Fruit fly (Drosophila melanogaster) whole organism, adult: ENCODE measurements around the gene pasi2.

Source experiments
- CG12768 ChIP-seq: fragments of 200-800 bp; sonication (Bioruptor generic); optimal IDR thresholded peaks from 2 replicates; lab custom pipeline; 2017; ENCODE audit warnings: missing biosample characterization, missing genetic modification characterization, mild to moderate bottlenecking, moderate library complexity, missing genetic modification reagents
- Crg-1 ChIP-seq: fragments of 200-800 bp; sonication (Bioruptor generic); optimal IDR thresholded peaks from 2 replicates; lab custom pipeline; 2016; ENCODE audit warnings: missing biosample characterization, missing genetic modification characterization
- ovo ChIP-seq: fragments of 200-800 bp; sonication (Bioruptor generic); optimal IDR thresholded peaks from 2 replicates; lab custom pipeline; 2016; ENCODE audit warnings: missing biosample characterization, missing genetic modification characterization

DNA sequence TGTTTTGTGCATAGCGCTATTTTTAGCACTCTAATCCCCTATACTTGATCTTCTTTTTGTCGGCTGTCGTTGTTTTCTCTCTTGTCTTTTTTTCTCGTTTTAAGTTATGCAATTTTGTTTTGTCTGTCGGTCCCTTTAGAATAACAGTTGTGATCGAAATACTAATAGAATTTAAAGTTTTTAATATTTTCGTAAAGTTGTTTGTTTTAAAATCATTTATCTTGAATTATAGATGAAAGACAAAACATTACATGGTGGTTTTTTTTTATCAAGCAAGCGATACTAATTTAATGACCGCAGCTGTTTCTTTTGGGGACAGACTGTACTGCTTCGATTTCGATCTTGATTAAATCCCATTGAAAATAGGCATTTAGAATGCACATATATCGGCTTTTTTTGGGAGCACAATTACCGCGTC, 9.8 kb downstream of the pasi2 start:
- TF ChIP-seq Crg-1 (GFP tag; lab: Kevin White, UChicago) (no peak), ovo (no peak), CG12768 (GFP tag; lab: Kevin White, UChicago) (no peak)
